Worm (Caenorhabditis elegans) whole organism, L4/young adult: ENCODE measurements around the gene myrf-1.

Experiments
- W03F9.2 ChIP-seq: fragments of 150-350 bp; optimal IDR thresholded peaks from 2 replicates; lab custom pipeline; 2014; ENCODE audit warnings: missing biosample characterization, missing genetic modification characterization
- dao-5 ChIP-seq: sonication (generic microtip); optimal IDR thresholded peaks from 2 replicates; lab custom pipeline; 2016; ENCODE audit warnings: missing genotype, missing genetic modification characterization, moderate library complexity, missing compliant biosample characterization
- him-1 ChIP-seq: sonication (generic microtip); optimal IDR thresholded peaks from 2 replicates; lab custom pipeline; 2016; ENCODE audit warnings: missing genotype, missing genetic modification reagents, missing genetic modification characterization, missing compliant biosample characterization

- TF ChIP-seq W03F9.2 (tag; lab: Kevin White, UChicago) (no peak), him-1 (tag; lab: Kevin White, UChicago) (no peak), dao-5 (tag; lab: Kevin White, UChicago) (no peak)
These were observed 54.7 kb downstream of the myrf-1 start, which contains the start of gene ZK673.2 for ce11 chrII:10447348-10448316.
